Worm (Caenorhabditis elegans): ENCODE measurements around the gene phat-5.

The phat-5 gene

ce11 chrV:4131471-4131939 is 9.2 kb upstream of the phat-5 start, which contains the start of gene nhr-57 (continued):
- no peak for TF ChIP-seq nhr-237 (tag; optimal IDR thresholded peaks at IDR 0.05)
- no peak for TF ChIP-seq spr-3 (GFP tag; optimal IDR thresholded peaks at IDR 0.05)
- no peak for TF ChIP-seq zag-1 (tag; optimal IDR thresholded peaks at IDR 0.05)
- TF ChIP-seq Y105C5A.15 (GFP tag; IDR thresholded peaks at IDR 0.05), result no peak
- TF ChIP-seq nhr-41 (GFP tag; IDR thresholded peaks at IDR 0.05), result no peak
- no peak for TF ChIP-seq unc-130 (GFP tag; optimal IDR thresholded peaks at IDR 0.05)
- TF ChIP-seq nhr-111 (GFP tag; optimal IDR thresholded peaks at IDR 0.05), result no peak
- no peak for TF ChIP-seq spr-1 (tag; optimal IDR thresholded peaks at IDR 0.05)
- TF ChIP-seq snpc-4 (tag; optimal IDR thresholded peaks at IDR 0.05), result no peak
- no peak for TF ChIP-seq ctbp-1 (GFP tag; IDR thresholded peaks at IDR 0.05)
- TF ChIP-seq zfp-2 (tag; optimal IDR thresholded peaks at IDR 0.05), result no peak
- TF ChIP-seq aly-2 (tag; optimal IDR thresholded peaks at IDR 0.05), result no peak
- TF ChIP-seq lin-1 (GFP tag; IDR thresholded peaks at IDR 0.05), result peak; percentile 49
- no peak for TF ChIP-seq lin-13 (GFP tag; optimal IDR thresholded peaks at IDR 0.05)
- TF ChIP-seq madf-5 (GFP tag; IDR thresholded peaks at IDR 0.05), result no peak
- TF ChIP-seq lir-3 (tag; optimal IDR thresholded peaks at IDR 0.05), result no peak
- no peak for TF ChIP-seq ceh-82 (tag; optimal IDR thresholded peaks at IDR 0.05)
- peak; percentile 53 for TF ChIP-seq cey-2 (tag; optimal IDR thresholded peaks at IDR 0.05; ENCODE audit: borderline replicate concordance, insufficient read depth)
- TF ChIP-seq madf-9 (GFP tag; conservative IDR thresholded peaks at IDR 0.05), result no peak
- no peak for TF ChIP-seq nhr-42 (GFP tag; IDR thresholded peaks at IDR 0.05)
- TF ChIP-seq php-3 (GFP tag; IDR thresholded peaks at IDR 0.05), result 0 out of 2 replicates have a peak, but pooled peaks have one; percentile 21
- TF ChIP-seq mes-2 (tag; optimal IDR thresholded peaks at IDR 0.05; ENCODE audit: poor library complexity, severe bottlenecking), result peak; percentile 7
- no peak for TF ChIP-seq sdz-12 (GFP tag; optimal IDR thresholded peaks at IDR 0.05)
- TF ChIP-seq dmd-8 (GFP tag; IDR thresholded peaks at IDR 0.05), result 0 out of 2 replicates have a peak, but pooled peaks have one; percentile 14
- no peak for TF ChIP-seq vab-7 (GFP tag; IDR thresholded peaks at IDR 0.05)
- TF ChIP-seq R02D3.7 (tag; optimal IDR thresholded peaks at IDR 0.05), result no peak
- no peak for TF ChIP-seq zip-2 (tag; optimal IDR thresholded peaks at IDR 0.05)
- TF ChIP-seq ztf-7 (tag; optimal IDR thresholded peaks at IDR 0.05), result peak; percentile 11
- TF ChIP-seq nhr-25 (tag; optimal IDR thresholded peaks at IDR 0.05; ENCODE audit: borderline replicate concordance, insufficient read depth), result peak; percentile 62
- peak; percentile 24 to 77 for TF ChIP-seq mdl-1 (tag; optimal IDR thresholded peaks at IDR 0.05)
- no peak for TF ChIP-seq duxl-1 (tag; optimal IDR thresholded peaks at IDR 0.05; ENCODE audit: poor library complexity)
- no peak for TF ChIP-seq snpc-1.2 (GFP tag; IDR thresholded peaks at IDR 0.05)
- TF ChIP-seq F10B5.3 (tag; optimal IDR thresholded peaks at IDR 0.05), result no peak
- no peak for TF ChIP-seq fkh-10 (GFP tag; optimal IDR thresholded peaks at IDR 0.05)
- TF ChIP-seq mxl-2 (GFP tag; conservative IDR thresholded peaks at IDR 0.05), result no peak
- 0 out of 2 replicates have a peak, but pooled peaks have one; percentile 53 for TF ChIP-seq tra-1 (GFP tag; IDR thresholded peaks at IDR 0.05)
- TF ChIP-seq daf-8 (GFP tag; IDR thresholded peaks at IDR 0.05), result no peak
- TF ChIP-seq nhr-76 (tag; optimal IDR thresholded peaks at IDR 0.05), result no peak
- no peak for TF ChIP-seq lin-39 (tag; optimal IDR thresholded peaks at IDR 0.05)
- peak in 1 of 2 experiments; percentile 40 for TF ChIP-seq daf-16 (GFP tag; optimal IDR thresholded peaks at IDR 0.05)
- TF ChIP-seq daf-16 (tag; optimal IDR thresholded peaks at IDR 0.05), result peak; percentile 84
- peak; percentile 70; the same call in 1 of the 2 replicates for TF ChIP-seq pha-4 (GFP tag; IDR thresholded peaks at IDR 0.05)
- TF ChIP-seq pha-4 (tag; optimal IDR thresholded peaks at IDR 0.05), result peak; percentile 71
- peak; percentile 85 for TF ChIP-seq dve-1 (tag; optimal IDR thresholded peaks at IDR 0.05; ENCODE audit: insufficient read depth)
- no peak for TF ChIP-seq ceh-28 (tag; optimal IDR thresholded peaks at IDR 0.05)
- no peak for TF ChIP-seq unc-39 (tag; optimal IDR thresholded peaks at IDR 0.05)
- TF ChIP-seq D1046.2 (GFP tag; IDR thresholded peaks at IDR 0.05), result no peak
- no peak for TF ChIP-seq ZK546.5 (tag; optimal IDR thresholded peaks at IDR 0.05)
- no peak for TF ChIP-seq arid-1 (GFP tag; conservative IDR thresholded peaks at IDR 0.05)
- peak; percentile 35 for TF ChIP-seq pqm-1 (tag; optimal IDR thresholded peaks at IDR 0.05)
- TF ChIP-seq mdt-29 (GFP tag; IDR thresholded peaks at IDR 0.05), result peak; percentile 64; the same call in 1 of the 2 replicates
